Worm (Caenorhabditis elegans) whole organism, L1 larva: ENCODE results near the gene egl-27.
A peak's percentile ranks its signal among the peaks of the same experiment; 100 is the strongest.

Experiments used
- Y116A8C.19 ChIP-seq: sonication (generic microtip); optimal IDR thresholded peaks from 2 replicates; lab custom pipeline; 2016; ENCODE audit warnings: missing compliant biosample characterization, missing genetic modification characterization, borderline replicate concordance
- ama-1 ChIP-seq: fragments of 150-350 bp; optimal IDR thresholded peaks from 2 replicates; lab custom pipeline; 2014
- blmp-1 ChIP-seq: fragments of 150-350 bp; optimal IDR thresholded peaks from 2 replicates; lab custom pipeline; 2014; ENCODE audit warnings: missing biosample characterization, missing genetic modification characterization
- ceh-63 ChIP-seq: fragments of 200-800 bp; sonication (Bioruptor generic); optimal IDR thresholded peaks from 2 replicates; lab custom pipeline; 2018; ENCODE audit warnings: mild to moderate bottlenecking, missing genetic modification characterization, missing compliant biosample characterization
- ceh-82 ChIP-seq, 3 experiments: fragments of 150-350 bp in 1 of 3; sonication (generic microtip) in 2 of 3; optimal IDR thresholded peaks; 2 replicates each; lab custom pipeline; 2014 to 2017; ENCODE audit warnings: missing biosample characterization in 3 of 3, missing genetic modification characterization in 3 of 3
- ceh-88 ChIP-seq: fragments of 200-800 bp; sonication (Bioruptor generic); IDR thresholded peaks from 2 replicates; pipeline ENCODE4 v1.3.6; 2022; ENCODE audit warnings: missing genetic modification characterization, missing compliant biosample characterization
- ceh-90 ChIP-seq: sonication (generic microtip); optimal IDR thresholded peaks from 2 replicates; lab custom pipeline; 2016; ENCODE audit warnings: missing genetic modification characterization, missing compliant biosample characterization
- dpl-1 ChIP-seq, 3 experiments: fragments of 150-350 bp in 2 of 3; sonication (generic microtip) in 1 of 3; optimal IDR thresholded peaks; 2 replicates each; lab custom pipeline; 2014 to 2017; ENCODE audit warnings: missing biosample characterization in 3 of 3, missing genetic modification characterization in 3 of 3, missing genetic modification reagents in 3 of 3
- dsc-1 ChIP-seq: sonication (generic microtip); optimal IDR thresholded peaks from 2 replicates; lab custom pipeline; 2016; ENCODE audit warnings: mild to moderate bottlenecking, missing genetic modification characterization, missing compliant biosample characterization
- egl-27 ChIP-seq, 2 experiments: fragments of 150-350 bp in 1 of 2; sonication (generic microtip); optimal IDR thresholded peaks; 3 replicates each; lab custom pipeline; 2017 to 2018; ENCODE audit warnings: missing biosample characterization in 2 of 2, missing genetic modification characterization in 2 of 2, missing genetic modification reagents in 2 of 2
- elt-2 ChIP-seq: sonication (generic microtip); optimal IDR thresholded peaks from 2 replicates; lab custom pipeline; 2016; ENCODE audit warnings: missing genetic modification characterization, mild to moderate bottlenecking, inconsistent platforms, missing compliant biosample characterization, missing genetic modification reagents
- elt-3 ChIP-seq, 6 experiments: fragments of 150-350 bp in 1 of 6; sonication (generic microtip); optimal IDR thresholded peaks; 2 replicates each; lab custom pipeline; 2017 to 2018; ENCODE audit warnings: missing biosample characterization in 6 of 6, missing genetic modification characterization in 6 of 6, inconsistent platforms in 1 of 6
- fkh-8 ChIP-seq: sonication (generic microtip); optimal IDR thresholded peaks from 2 replicates; lab custom pipeline; 2016; ENCODE audit warnings: mild to moderate bottlenecking, missing genetic modification characterization, missing compliant biosample characterization
- fos-1 ChIP-seq: fragments of 150-350 bp; optimal IDR thresholded peaks from 2 replicates; lab custom pipeline; 2014; ENCODE audit warnings: missing biosample characterization, missing genetic modification characterization
- grh-1 ChIP-seq: fragments of 200-800 bp; sonication (Bioruptor generic); IDR thresholded peaks from 2 replicates; pipeline ENCODE4 v1.3.6; 2022; ENCODE audit warnings: missing genetic modification reagents, missing genetic modification characterization, missing compliant biosample characterization
- irx-1 ChIP-seq: sonication (generic microtip); optimal IDR thresholded peaks from 2 replicates; lab custom pipeline; 2016; ENCODE audit warnings: missing genetic modification characterization, missing compliant biosample characterization
- jun-1 ChIP-seq: fragments of 150-350 bp; optimal IDR thresholded peaks from 2 replicates; lab custom pipeline; 2014; ENCODE audit warnings: missing biosample characterization, missing genetic modification reagents, missing genetic modification characterization
- lin-14 ChIP-seq: fragments of 200-800 bp; sonication (Bioruptor generic); optimal IDR thresholded peaks from 2 replicates; lab custom pipeline; 2018; ENCODE audit warnings: mild to moderate bottlenecking, missing genetic modification characterization, moderate library complexity, missing compliant biosample characterization
- lin-35 ChIP-seq, 2 experiments: fragments of 150-350 bp; optimal IDR thresholded peaks; 2 replicates each; lab custom pipeline; 2014; ENCODE audit warnings: missing biosample characterization in 2 of 2, missing genetic modification characterization in 2 of 2, missing genetic modification reagents in 2 of 2
- lsy-2 ChIP-seq, 2 experiments: fragments of 150-350 bp; optimal IDR thresholded peaks; 2 replicates each; lab custom pipeline; 2014; ENCODE audit warnings: missing biosample characterization in 2 of 2, missing genetic modification characterization in 2 of 2
- mef-2 ChIP-seq: fragments of 150-350 bp; optimal IDR thresholded peaks from 2 replicates; lab custom pipeline; 2014; ENCODE audit warnings: missing biosample characterization, missing genetic modification characterization
- mep-1 ChIP-seq: fragments of 150-350 bp; optimal IDR thresholded peaks from 2 replicates; lab custom pipeline; 2014; ENCODE audit warnings: missing biosample characterization, missing genetic modification characterization
- nhr-12 ChIP-seq: sonication (generic microtip); optimal IDR thresholded peaks from 2 replicates; lab custom pipeline; 2017; ENCODE audit warnings: missing biosample characterization, missing genetic modification characterization
- nhr-19 ChIP-seq: fragments of 200-800 bp; sonication (Bioruptor generic); conservative IDR thresholded peaks from 2 replicates; pipeline ENCODE4 v1.3.6; 2022; ENCODE audit warnings: missing genetic modification characterization, missing compliant biosample characterization
- nhr-20 ChIP-seq: sonication (generic microtip); optimal IDR thresholded peaks from 2 replicates; lab custom pipeline; 2016; ENCODE audit warnings: mild to moderate bottlenecking, missing genetic modification characterization, missing compliant biosample characterization
- nhr-237 ChIP-seq: fragments of 150-350 bp; optimal IDR thresholded peaks from 2 replicates; lab custom pipeline; 2014; ENCODE audit warnings: missing biosample characterization, missing genetic modification characterization
- nhr-28 ChIP-seq: fragments of 150-350 bp; optimal IDR thresholded peaks from 2 replicates; lab custom pipeline; 2014; ENCODE audit warnings: missing biosample characterization, missing genetic modification characterization
- nhr-47 ChIP-seq: sonication (generic microtip); optimal IDR thresholded peaks from 2 replicates; lab custom pipeline; 2016; ENCODE audit warnings: mild to moderate bottlenecking, missing genetic modification characterization, moderate library complexity, missing compliant biosample characterization
- nhr-71 ChIP-seq: sonication (generic microtip); optimal IDR thresholded peaks from 2 replicates; lab custom pipeline; 2016; ENCODE audit warnings: mild to moderate bottlenecking, missing genetic modification characterization, moderate library complexity, missing compliant biosample characterization
- nhr-85 ChIP-seq: sonication (generic microtip); peaks from one replicate; lab custom pipeline; 2016; ENCODE audit warnings: missing genetic modification characterization, inconsistent platforms, missing compliant biosample characterization
- rnt-1 ChIP-seq: sonication (generic microtip); optimal IDR thresholded peaks from 2 replicates; lab custom pipeline; 2016; ENCODE audit warnings: mild to moderate bottlenecking, missing genetic modification characterization, moderate library complexity, missing compliant biosample characterization
- skn-1 ChIP-seq: fragments of 150-350 bp; optimal IDR thresholded peaks from 2 replicates; lab custom pipeline; 2014; ENCODE audit warnings: missing biosample characterization, missing genetic modification characterization
- snpc-4 ChIP-seq: fragments of 150-350 bp; optimal IDR thresholded peaks from 2 replicates; lab custom pipeline; 2014; ENCODE audit warnings: missing biosample characterization, missing genetic modification characterization
- snu-23 ChIP-seq: sonication (generic microtip); optimal IDR thresholded peaks from 2 replicates; lab custom pipeline; 2016; ENCODE audit warnings: missing genetic modification characterization, missing compliant biosample characterization
- sup-37 ChIP-seq: fragments of 200-800 bp; sonication (Bioruptor generic); optimal IDR thresholded peaks from 2 replicates; lab custom pipeline; 2018; ENCODE audit warnings: mild to moderate bottlenecking, missing genetic modification characterization, missing compliant biosample characterization
- swsn-7 ChIP-seq: sonication (generic microtip); optimal IDR thresholded peaks from 2 replicates; lab custom pipeline; 2016; ENCODE audit warnings: missing genetic modification characterization, missing compliant biosample characterization
- tlp-1 ChIP-seq: fragments of 150-350 bp; optimal IDR thresholded peaks from 2 replicates; lab custom pipeline; 2014; ENCODE audit warnings: missing biosample characterization, missing genetic modification characterization
- unc-130 ChIP-seq: fragments of 150-350 bp; optimal IDR thresholded peaks from 2 replicates; lab custom pipeline; 2017; ENCODE audit warnings: missing biosample characterization, missing genetic modification characterization, inconsistent platforms
- unc-30 ChIP-seq: sonication (generic microtip); optimal IDR thresholded peaks from 2 replicates; lab custom pipeline; 2017; ENCODE audit warnings: missing biosample characterization, missing genetic modification characterization
- unc-86 ChIP-seq: sonication (generic microtip); optimal IDR thresholded peaks from 2 replicates; lab custom pipeline; 2016; ENCODE audit warnings: missing genetic modification characterization, missing compliant biosample characterization
- unc-98 ChIP-seq: fragments of 200-800 bp; sonication (Bioruptor generic); IDR thresholded peaks from 2 replicates; pipeline ENCODE4 v1.3.6; 2022; ENCODE audit warnings: missing genetic modification characterization, missing compliant biosample characterization
- xbp-1 ChIP-seq: sonication (generic microtip); optimal IDR thresholded peaks from 2 replicates; lab custom pipeline; 2016; ENCODE audit warnings: missing genetic modification characterization, missing compliant biosample characterization
- zag-1 ChIP-seq: fragments of 150-350 bp; optimal IDR thresholded peaks from 2 replicates; lab custom pipeline; 2014; ENCODE audit warnings: missing biosample characterization, missing genetic modification characterization
- ztf-11 ChIP-seq, 2 experiments: sonication (generic microtip); optimal IDR thresholded peaks; 2 replicates each; lab custom pipeline; 2016 to 2017; ENCODE audit warnings: missing genetic modification characterization in 2 of 2, missing biosample characterization in 1 of 2, missing compliant biosample characterization in 1 of 2

egl-27 gene

ce11 chrII:6823912-6824311, 10.9 kb upstream of the egl-27 start (continued):
- TF ChIP-seq elt-3 (tag; optimal IDR thresholded peaks at IDR 0.05; lab: Kevin White, UChicago) = peak in 2 of 6 experiments; percentile 6 to 24

- no peak for TF ChIP-seq tlp-1 (tag; lab: Kevin White, UChicago)
- no peak for TF ChIP-seq unc-98 (GFP tag; lab: Robert Waterston, UW)
- TF ChIP-seq sup-37 = no peak
- TF ChIP-seq xbp-1 = no peak
- TF ChIP-seq lin-35 (GFP tag; optimal IDR thresholded peaks at IDR 0.05; lab: Kevin White, UChicago) = peak in 1 of 2 experiments; percentile 13
- no peak for TF ChIP-seq ceh-88
- no peak for TF ChIP-seq ceh-90 (tag; lab: Kevin White, UChicago)
- peak; percentile 43 for TF ChIP-seq lin-14 (GFP tag; lab: Kevin White, UChicago)
- peak; percentile 11 for TF ChIP-seq mep-1 (tag; lab: Kevin White, UChicago)
- TF ChIP-seq nhr-28 (tag; lab: Kevin White, UChicago) = no peak
- no peak for TF ChIP-seq nhr-19
- no peak for TF ChIP-seq skn-1 (tag; lab: Kevin White, UChicago)
- TF ChIP-seq blmp-1 (tag; lab: Kevin White, UChicago) = peak; percentile 2
- TF ChIP-seq swsn-7 (tag; lab: Kevin White, UChicago) = no peak
- TF ChIP-seq nhr-237 (tag; lab: Kevin White, UChicago) = no peak
- TF ChIP-seq snu-23 (GFP tag; lab: Kevin White, UChicago) = no peak
- peak; percentile 20 for TF ChIP-seq nhr-71 (tag; lab: Kevin White, UChicago)
- TF ChIP-seq unc-130 = no peak
- no peak for TF ChIP-seq dpl-1 (GFP tag; optimal IDR thresholded peaks at IDR 0.05; lab: Kevin White, UChicago)
- peak; percentile 8 for TF ChIP-seq dsc-1 (tag; lab: Kevin White, UChicago)
- TF ChIP-seq elt-2 = peak; percentile 59
- peak; percentile 5 for TF ChIP-seq nhr-20 (tag; lab: Kevin White, UChicago)
- TF ChIP-seq nhr-12 (tag; lab: Kevin White, UChicago) = no peak
- TF ChIP-seq Y116A8C.19 = no peak
- peak in 4 of 6 experiments; percentile 10 to 48 (median 32) for TF ChIP-seq elt-3 (tag; optimal IDR thresholded peaks at IDR 0.05; lab: Kevin White, UChicago)
- TF ChIP-seq jun-1 (tag; lab: Kevin White, UChicago) = peak; percentile 4
- TF ChIP-seq nhr-85 = peak; percentile 43
- no peak for TF ChIP-seq unc-30 (tag; lab: Kevin White, UChicago)
Measured at ce11 chrII:6824524-6824923, 10.3 kb upstream of the egl-27 start.

DNA sequence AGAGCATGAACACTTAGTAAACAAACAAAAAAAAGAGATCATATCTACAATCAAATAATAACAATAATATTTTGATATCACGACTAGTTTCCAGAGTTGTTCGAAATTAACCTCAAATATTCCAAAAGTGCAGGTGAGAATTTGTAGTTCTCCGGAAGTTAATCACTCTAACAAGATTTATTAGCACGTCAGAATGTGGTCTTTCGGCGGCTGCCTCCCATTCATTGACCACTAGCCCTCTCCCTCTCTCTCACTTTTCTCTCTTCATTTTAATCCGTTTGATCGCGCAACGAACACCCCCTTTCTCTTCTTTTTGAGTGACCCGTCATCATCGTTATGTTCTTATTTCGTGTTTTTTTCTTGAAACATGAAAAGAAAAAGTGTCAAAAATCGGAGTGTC, 9.1 kb upstream of the egl-27 start:
- TF ChIP-seq rnt-1 (tag; lab: Kevin White, UChicago) (peak; percentile 43), blmp-1 (tag; lab: Kevin White, UChicago) (peak; percentile 88), mep-1 (tag; lab: Kevin White, UChicago) (no peak), lsy-2 (tag; optimal IDR thresholded peaks at IDR 0.05; lab: Kevin White, UChicago) (peak in 1 of 2 experiments; percentile 9), zag-1 (tag; lab: Kevin White, UChicago) (no peak), nhr-20 (tag; lab: Kevin White, UChicago) (peak; percentile 51), dsc-1 (tag; lab: Kevin White, UChicago) (peak; percentile 83), unc-86 (tag; lab: Kevin White, UChicago) (no peak), snu-23 (GFP tag; lab: Kevin White, UChicago) (peak; percentile 14), mef-2 (no peak), fkh-8 (tag; lab: Kevin White, UChicago) (peak; percentile 8), nhr-47 (tag; lab: Kevin White, UChicago) (peak; percentile 33), grh-1 (GFP tag; lab: Robert Waterston, UW) (no peak), ceh-82 (tag; optimal IDR thresholded peaks at IDR 0.05; lab: Kevin White, UChicago) (peak in 1 of 3 experiments; percentile 5), egl-27 (tag; optimal IDR thresholded peaks at IDR 0.05; lab: Kevin White, UChicago) (peak in 1 of 2 experiments; percentile 70), lin-14 (GFP tag; lab: Kevin White, UChicago) (peak; percentile 77), xbp-1 (no peak), irx-1 (tag; lab: Kevin White, UChicago) (peak; percentile 6), nhr-85 (peak; percentile 89), snpc-4 (tag; lab: Kevin White, UChicago) (no peak), jun-1 (tag; lab: Kevin White, UChicago) (no peak), ztf-11 (tag; optimal IDR thresholded peaks at IDR 0.05; lab: Kevin White, UChicago) (no peak), ceh-63 (GFP tag; lab: Kevin White, UChicago) (no peak), ama-1 (lab: Kevin White, UChicago) (no peak), elt-2 (no peak), nhr-71 (tag; lab: Kevin White, UChicago) (peak; percentile 56), fos-1 (tag; lab: Kevin White, UChicago) (no peak)
- TF ChIP-seq, all 84 proteins: peak for 14
